Fruit fly (Drosophila melanogaster): ENCODE results near the gene a6.

Gene a6

DNA sequence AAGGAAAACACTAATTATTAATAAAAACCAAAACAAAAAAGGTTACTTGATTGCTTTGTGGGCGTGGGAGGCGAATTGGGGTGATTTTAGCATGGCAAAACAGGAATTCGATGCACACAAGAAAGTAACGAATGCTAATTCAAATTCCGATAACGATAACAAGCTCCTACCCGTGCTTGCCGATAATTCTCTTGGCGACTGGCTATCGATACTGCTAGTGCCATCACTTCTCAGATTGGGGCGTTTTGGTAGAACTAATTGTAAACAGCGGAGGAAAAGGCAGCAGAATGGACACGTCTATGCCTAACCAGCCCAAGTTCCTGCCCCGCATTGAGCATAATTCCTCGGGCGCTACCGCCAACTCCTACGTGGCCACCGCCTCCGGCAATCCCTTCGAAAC is 30.9 kb downstream of the a6 start, which contains the start of gene dor:
Gene dor (plus strand): TSS at position 217 of the 400 bp plus-strand sequence.
- TF ChIP-seq CoRest (tag; optimal IDR thresholded peaks at IDR 0.05) (no peak), Max (GFP tag; optimal IDR thresholded peaks at IDR 0.05) (no peak), Lhr (GFP tag; optimal IDR thresholded peaks at IDR 0.05) (no peak), CG14441 (GFP tag; IDR thresholded peaks at IDR 0.05) (no peak), Xrp1 (GFP tag; IDR thresholded peaks at IDR 0.05) (no peak), ab (GFP tag; optimal IDR thresholded peaks at IDR 0.05) (no peak), grn (GFP tag; optimal IDR thresholded peaks at IDR 0.05) (no peak), CG13894 (tag; optimal IDR thresholded peaks at IDR 0.05) (no peak), CG13287 (GFP tag; IDR thresholded peaks at IDR 0.05; ENCODE audit: partially characterized antibody) (peak; percentile 90), CG9876 (GFP tag; optimal IDR thresholded peaks at IDR 0.05) (no peak), trem (tag; optimal IDR thresholded peaks at IDR 0.05) (peak; percentile 22), Myb (GFP tag; optimal IDR thresholded peaks at IDR 0.05) (peak; percentile 94), MESR4 (GFP tag; optimal IDR thresholded peaks at IDR 0.05) (peak; percentile 69), Atf-2 (GFP tag; optimal IDR thresholded peaks at IDR 0.05) (no peak), CG6854 (GFP tag; optimal IDR thresholded peaks at IDR 0.05) (no peak), CG13775 (GFP tag; optimal IDR thresholded peaks at IDR 0.05) (no peak), CG14050 (GFP tag; IDR thresholded peaks at IDR 0.05) (no peak), Awh (GFP tag; IDR thresholded peaks at IDR 0.05) (no peak), CG17328 (GFP tag; IDR thresholded peaks at IDR 0.05) (no peak), Dref (GFP tag; IDR thresholded peaks at IDR 0.05) (peak; percentile 95), Side (GFP tag; optimal IDR thresholded peaks at IDR 0.05) (no peak), GATAe (GFP tag; conservative IDR thresholded peaks at IDR 0.05) (no peak), bcd (GFP tag; optimal IDR thresholded peaks at IDR 0.05) (no peak), corto (GFP tag; optimal IDR thresholded peaks at IDR 0.05) (no peak), ato (GFP tag; IDR thresholded peaks at IDR 0.05; ENCODE audit: partially characterized antibody) (peak; percentile 84), BEAF-32 (GFP tag; optimal IDR thresholded peaks at IDR 0.05) (peak; percentile 77), Asciz (GFP tag; optimal IDR thresholded peaks at IDR 0.05) (no peak), zf30C (GFP tag; optimal IDR thresholded peaks at IDR 0.05) (no peak), CG7372 (GFP tag; IDR thresholded peaks at IDR 0.05) (no peak), Med (GFP tag) (peak; percentile 39), stc (GFP tag; IDR thresholded peaks at IDR 0.05) (no peak), fd64A (GFP tag; optimal IDR thresholded peaks at IDR 0.05) (no peak), Fer2 (tag; optimal IDR thresholded peaks at IDR 0.05) (no peak), prd (optimal IDR thresholded peaks at IDR 0.05) (no peak), prd (GFP tag; IDR thresholded peaks at IDR 0.05) (no peak), CG6791 (GFP tag; IDR thresholded peaks at IDR 0.05; ENCODE audit: partially characterized antibody) (peak; percentile 87), Poxn (GFP tag; IDR thresholded peaks at IDR 0.05) (no peak), NK7.1 (GFP tag; optimal IDR thresholded peaks at IDR 0.05) (no peak), mld (GFP tag; IDR thresholded peaks at IDR 0.05; ENCODE audit: partially characterized antibody) (peak; percentile 77; the same call in 2 of the 3 replicates), ftz-f1 (GFP tag; optimal IDR thresholded peaks at IDR 0.05) (no peak), Rfx (GFP tag; IDR thresholded peaks at IDR 0.05) (0 out of 2 replicates have a peak, but pooled peaks have one; percentile 18), pzg (GFP tag; optimal IDR thresholded peaks at IDR 0.05) (peak; percentile 52), Spps (tag; optimal IDR thresholded peaks at IDR 0.05) (no peak), zen2 (GFP tag; IDR thresholded peaks at IDR 0.05; ENCODE audit: partially characterized antibody) (peak; percentile 72), ems (GFP tag; optimal IDR thresholded peaks at IDR 0.05) (no peak), CG3281 (GFP tag; optimal IDR thresholded peaks at IDR 0.05) (no peak), Six4 (GFP tag; optimal IDR thresholded peaks at IDR 0.05) (no peak), E2f2 (GFP tag; IDR thresholded peaks at IDR 0.05) (peak; percentile 80), zfh1 (GFP tag; IDR thresholded peaks at IDR 0.05) (no peak), PHDP (tag; optimal IDR thresholded peaks at IDR 0.05) (no peak), Dad (GFP tag; optimal IDR thresholded peaks at IDR 0.05) (no peak), Dll (GFP tag; IDR thresholded peaks at IDR 0.05; ENCODE audit: partially characterized antibody) (peak; percentile 84)
